Worm (Caenorhabditis elegans): ENCODE data around the gene F36H1.3.

Gene F36H1.3

DNA sequence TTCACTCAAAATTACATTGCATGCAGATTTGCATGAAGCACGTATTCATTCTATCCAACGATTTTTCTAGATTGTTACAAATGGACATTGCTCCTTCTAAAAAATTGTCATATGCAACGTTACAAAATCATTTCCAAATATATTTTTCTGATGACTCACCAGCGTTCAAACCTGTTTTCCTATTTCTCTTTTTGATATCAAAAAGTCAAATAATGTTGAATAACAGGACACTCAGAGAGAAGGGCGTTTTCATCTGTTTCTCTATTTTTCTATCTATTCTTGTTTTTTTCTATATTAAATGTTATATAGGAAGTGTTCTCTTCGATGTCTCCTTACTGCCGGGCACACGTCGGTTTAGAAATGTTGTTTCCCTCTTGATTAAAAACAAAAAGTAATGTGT lies 43.1 kb upstream of the F36H1.3 start:
- TF ChIP-seq ceh-32 (tag; optimal IDR thresholded peaks at IDR 0.05; ENCODE audit: poor library complexity) (no peak), nhr-25 (tag; optimal IDR thresholded peaks at IDR 0.05; ENCODE audit: borderline replicate concordance, insufficient read depth) (no peak), dve-1 (tag; optimal IDR thresholded peaks at IDR 0.05; ENCODE audit: insufficient read depth) (peak; percentile 48), nhr-28 (tag; optimal IDR thresholded peaks at IDR 0.05) (peak; percentile 18), unc-62 (GFP tag; optimal IDR thresholded peaks at IDR 0.05 in 1 of 2) (peak in 1 of 2 experiments; percentile 66), unc-62 (tag; optimal IDR thresholded peaks at IDR 0.05) (no peak)

- TF ChIP-seq pha-4 (GFP tag; IDR thresholded peaks at IDR 0.05): no peak
- peak; percentile 15 for TF ChIP-seq pha-4 (tag; optimal IDR thresholded peaks at IDR 0.05)
- no peak for TF ChIP-seq mxl-3 (GFP tag; optimal IDR thresholded peaks at IDR 0.05)
- TF ChIP-seq nhr-28 (tag; optimal IDR thresholded peaks at IDR 0.05): peak; percentile 29
- peak; percentile 70 for TF ChIP-seq hlh-30 (tag; optimal IDR thresholded peaks at IDR 0.05; ENCODE audit: insufficient read depth)
- peak; percentile 14 for TF ChIP-seq mep-1 (tag; optimal IDR thresholded peaks at IDR 0.05)
- no peak for TF ChIP-seq nhr-6 (tag; optimal IDR thresholded peaks at IDR 0.05)
- no peak for TF ChIP-seq zfp-3 (GFP tag; conservative IDR thresholded peaks at IDR 0.05)
- no peak for TF ChIP-seq zip-11 (GFP tag; IDR thresholded peaks at IDR 0.05)
- TF ChIP-seq hmg-1.1 (GFP tag; IDR thresholded peaks at IDR 0.05): 0 out of 2 replicates have a peak, but pooled peaks have one; percentile 38
- TF ChIP-seq dve-1 (tag; optimal IDR thresholded peaks at IDR 0.05; ENCODE audit: insufficient read depth): peak; percentile 29
- peak; percentile 18; the same call in 1 of the 2 replicates for TF ChIP-seq dmd-6 (GFP tag; IDR thresholded peaks at IDR 0.05)
Measured at ce11 chrIV:11008255-11008654, 41.7 kb upstream of the F36H1.3 start.

- no peak for TF ChIP-seq nhr-28 (tag; optimal IDR thresholded peaks at IDR 0.05)
- no peak for TF ChIP-seq dve-1 (tag; optimal IDR thresholded peaks at IDR 0.05; ENCODE audit: insufficient read depth)
- no peak for TF ChIP-seq hmg-1.1 (GFP tag; IDR thresholded peaks at IDR 0.05)
- TF ChIP-seq skn-1 (tag; optimal IDR thresholded peaks at IDR 0.05): no peak
- TF ChIP-seq unc-62 (GFP tag; optimal IDR thresholded peaks at IDR 0.05 in 1 of 2): peak in 1 of 2 experiments; percentile 64
- no peak for TF ChIP-seq unc-62 (tag; optimal IDR thresholded peaks at IDR 0.05)
Measured at ce11 chrIV:11008996-11009395, 40.9 kb upstream of the F36H1.3 start, which contains the start of gene F13H10.6. F13H10.6 (plus strand) TSS chrIV:11009296.

DNA sequence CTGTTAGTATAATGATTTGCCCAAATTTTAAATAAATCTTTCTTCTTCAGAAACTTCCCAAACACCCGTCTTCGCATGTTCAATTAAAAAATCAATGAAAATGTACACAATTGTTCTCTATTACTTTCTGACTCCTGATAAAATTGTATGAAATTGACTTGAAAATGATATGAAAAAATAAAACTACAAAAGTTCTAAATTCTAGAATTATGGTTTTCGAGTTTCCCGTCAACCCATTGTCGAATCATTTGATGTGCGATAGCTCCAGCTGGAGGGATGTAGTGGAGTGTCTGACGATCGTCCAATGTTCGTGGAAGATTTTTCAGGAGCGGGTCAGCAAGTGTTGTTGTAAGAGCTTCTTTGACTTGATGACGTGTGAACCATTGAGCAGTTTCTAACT lies 40.0 kb upstream of the F36H1.3 start:
- TF ChIP-seq T26A8.4 (GFP tag; IDR thresholded peaks at IDR 0.05) (0 out of 2 replicates have a peak, but pooled peaks have one; percentile 7), rbr-2 (tag; optimal IDR thresholded peaks at IDR 0.05) (no peak), ZK337.2 (GFP tag; IDR thresholded peaks at IDR 0.05) (no peak), nhr-6 (tag; optimal IDR thresholded peaks at IDR 0.05) (no peak), unc-62 (GFP tag; optimal IDR thresholded peaks at IDR 0.05 in 1 of 2) (peak in 1 of 2 experiments; percentile 96), unc-62 (tag; optimal IDR thresholded peaks at IDR 0.05) (no peak)

ce11 chrIV:11011920-11012319 lies 38.0 kb upstream of the F36H1.3 start, which contains the start of gene ndx-9:
ndx-9 (minus strand) TSS chrIV:11012020.
- TF ChIP-seq lin-38 (GFP tag; IDR thresholded peaks at IDR 0.05) (peak; percentile 32; the same call in 1 of the 2 replicates), hlh-11 (tag; optimal IDR thresholded peaks at IDR 0.05) (no peak)

DNA sequence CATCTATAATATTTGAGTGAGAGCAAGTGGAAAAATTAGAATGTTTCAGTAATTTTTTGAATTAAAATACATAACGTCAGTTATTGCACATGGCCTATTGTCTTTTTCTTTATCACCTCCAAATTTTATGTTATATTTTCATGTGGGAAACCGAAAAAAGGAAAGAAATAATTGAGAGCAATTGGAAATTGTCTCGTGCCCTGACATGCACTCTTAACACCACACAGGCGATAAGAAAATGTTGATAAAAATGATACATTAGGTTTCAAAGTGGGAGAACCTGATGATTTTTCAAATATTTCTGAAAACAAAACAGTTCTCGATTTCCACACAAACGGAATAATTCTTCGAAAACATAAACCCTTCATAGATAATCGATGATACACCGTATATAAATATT lies 34.0 kb upstream of the F36H1.3 start, which contains the start of gene F13H10.3:
Gene F13H10.3, minus strand, starts transcription at position 73 of the 400 bp plus-strand sequence.
- TF ChIP-seq hlh-30 (tag; optimal IDR thresholded peaks at IDR 0.05; ENCODE audit: insufficient read depth) (peak; percentile 59), zfp-3 (GFP tag; conservative IDR thresholded peaks at IDR 0.05) (no peak), mes-2 (tag; optimal IDR thresholded peaks at IDR 0.05; ENCODE audit: poor library complexity, severe bottlenecking) (no peak), nhr-28 (tag; optimal IDR thresholded peaks at IDR 0.05) (peak; percentile 61), nhr-77 (tag; optimal IDR thresholded peaks at IDR 0.05) (peak; percentile 59), mep-1 (tag; optimal IDR thresholded peaks at IDR 0.05) (peak; percentile 38), duxl-1 (tag; optimal IDR thresholded peaks at IDR 0.05; ENCODE audit: poor library complexity) (peak; percentile 20), tra-1 (GFP tag; IDR thresholded peaks at IDR 0.05) (0 out of 2 replicates have a peak, but pooled peaks have one; percentile 16), daf-16 (GFP tag; optimal IDR thresholded peaks at IDR 0.05) (no peak), daf-16 (tag; optimal IDR thresholded peaks at IDR 0.05) (peak; percentile 75), lin-38 (GFP tag; IDR thresholded peaks at IDR 0.05) (0 out of 2 replicates have a peak, but pooled peaks have one; percentile 13), mxl-3 (GFP tag; optimal IDR thresholded peaks at IDR 0.05) (peak; percentile 40), mdl-1 (tag; optimal IDR thresholded peaks at IDR 0.05) (peak in 1 of 2 experiments; percentile 78), ZK546.5 (tag; optimal IDR thresholded peaks at IDR 0.05) (no peak), dmd-6 (GFP tag; IDR thresholded peaks at IDR 0.05) (peak; percentile 75), rbr-2 (tag; optimal IDR thresholded peaks at IDR 0.05) (no peak), hlh-11 (tag; optimal IDR thresholded peaks at IDR 0.05) (peak; percentile 72), dve-1 (tag; optimal IDR thresholded peaks at IDR 0.05; ENCODE audit: insufficient read depth) (peak; percentile 68), T20F7.1 (GFP tag; optimal IDR thresholded peaks at IDR 0.05) (peak; percentile 35), dpl-1 (GFP tag; optimal IDR thresholded peaks at IDR 0.05) (peak; percentile 6), mxl-2 (GFP tag; conservative IDR thresholded peaks at IDR 0.05) (no peak), aha-1 (tag) (peak; percentile 77), arid-1 (GFP tag; conservative IDR thresholded peaks at IDR 0.05) (0 out of 2 replicates have a peak, but pooled peaks have one; percentile 32), pqm-1 (tag; optimal IDR thresholded peaks at IDR 0.05) (peak; percentile 92), zip-2 (tag; optimal IDR thresholded peaks at IDR 0.05) (no peak)
